Worm (Caenorhabditis elegans) whole organism, L4 larva: Measurements from ENCODE around the gene lgg-2.

Experiments
- F10B5.3 ChIP-seq: sonication (generic microtip); optimal IDR thresholded peaks from 2 replicates; lab custom pipeline; 2016; ENCODE audit warnings: mild to moderate bottlenecking, missing genetic modification characterization, missing compliant biosample characterization
- F44E2.7 ChIP-seq: fragments of 200-800 bp; sonication (Bioruptor generic); IDR thresholded peaks from 2 replicates; pipeline ENCODE4 v2.1.2; 2022; ENCODE audit warnings: missing genetic modification characterization, missing compliant biosample characterization
- F49E8.2 ChIP-seq: sonication (generic microtip); optimal IDR thresholded peaks from 2 replicates; lab custom pipeline; 2016; ENCODE audit warnings: missing compliant biosample characterization, mild to moderate bottlenecking, missing genetic modification characterization, borderline replicate concordance
- R02D3.7 ChIP-seq: fragments of 150-350 bp; sonication (generic microtip); optimal IDR thresholded peaks from 3 replicates; lab custom pipeline; 2014; ENCODE audit warnings: missing biosample characterization, missing genetic modification characterization
- T26A8.4 ChIP-seq: fragments of 200-800 bp; sonication (Bioruptor generic); IDR thresholded peaks from 2 replicates; pipeline ENCODE4 v1.3.6; 2022; ENCODE audit warnings: missing genetic modification characterization, missing compliant biosample characterization
- Y105C5A.15 ChIP-seq: fragments of 200-800 bp; sonication (Bioruptor generic); IDR thresholded peaks from 2 replicates; pipeline ENCODE4 v1.3.6; 2022; ENCODE audit warnings: missing genetic modification characterization, missing compliant biosample characterization
- Y75B8A.6 ChIP-seq: fragments of 200-800 bp; sonication (Bioruptor generic); IDR thresholded peaks from 2 replicates; pipeline ENCODE4 v1.3.6; 2022; ENCODE audit warnings: missing genetic modification reagents, missing genetic modification characterization, missing compliant biosample characterization
- ama-1 ChIP-seq: fragments of 150-350 bp; optimal IDR thresholded peaks from 2 replicates; lab custom pipeline; 2014; ENCODE audit warnings: inconsistent platforms, mixed read lengths
- arid-1 ChIP-seq: fragments of 200-800 bp; sonication (Bioruptor generic); conservative IDR thresholded peaks from 2 replicates; pipeline ENCODE4 v1.3.6; 2022; ENCODE audit warnings: missing genetic modification reagents, missing genetic modification characterization, missing compliant biosample characterization
- ceh-32 ChIP-seq: sonication (generic microtip); optimal IDR thresholded peaks from 2 replicates; lab custom pipeline; 2016; ENCODE audit warnings: mild to moderate bottlenecking, missing genetic modification characterization, missing compliant biosample characterization; ENCODE audit not compliant: poor library complexity
- ceh-44 ChIP-seq: fragments of 200-800 bp; sonication (Bioruptor generic); IDR thresholded peaks from 2 replicates; pipeline ENCODE4 v1.3.6; 2022; ENCODE audit warnings: missing genetic modification reagents, missing genetic modification characterization, missing compliant biosample characterization
- ceh-62 ChIP-seq: sonication (generic microtip); optimal IDR thresholded peaks from 2 replicates; lab custom pipeline; 2017; ENCODE audit warnings: missing biosample characterization, missing genetic modification characterization
- ceh-82 ChIP-seq: sonication (generic microtip); optimal IDR thresholded peaks from 2 replicates; lab custom pipeline; 2017; ENCODE audit warnings: missing biosample characterization, missing genetic modification characterization
- ces-1 ChIP-seq: fragments of 150-350 bp; sonication (generic microtip); optimal IDR thresholded peaks from 4 replicates; lab custom pipeline; 2014; ENCODE audit warnings: missing biosample characterization, missing genetic modification reagents, missing genetic modification characterization
- daf-12 ChIP-seq: fragments of 150-350 bp; optimal IDR thresholded peaks from 2 replicates; lab custom pipeline; 2014; ENCODE audit warnings: missing biosample characterization, missing genetic modification reagents, missing genetic modification characterization
- dmd-6 ChIP-seq: fragments of 200-800 bp; sonication (Bioruptor generic); IDR thresholded peaks from 2 replicates; pipeline ENCODE4 v1.3.6; 2022; ENCODE audit warnings: missing genetic modification reagents, missing genetic modification characterization, missing compliant biosample characterization
- dmd-8 ChIP-seq: fragments of 200-800 bp; sonication (Bioruptor generic); IDR thresholded peaks from 2 replicates; pipeline ENCODE4 v1.3.6; 2022; ENCODE audit warnings: missing genetic modification characterization, missing compliant biosample characterization
- dmd-9 ChIP-seq: fragments of 200-800 bp; sonication (Bioruptor generic); IDR thresholded peaks from 2 replicates; pipeline ENCODE4 v1.3.6; 2022; ENCODE audit warnings: missing genetic modification reagents, missing genetic modification characterization, missing compliant biosample characterization
- gei-8 ChIP-seq: fragments of 200-800 bp; sonication (Bioruptor generic); optimal IDR thresholded peaks from 2 replicates; lab custom pipeline; 2018; ENCODE audit warnings: mild to moderate bottlenecking, missing genetic modification characterization, missing compliant biosample characterization
- hif-1 ChIP-seq, 2 experiments: sonication (generic microtip); optimal IDR thresholded peaks; 2 replicates each; lab custom pipeline; 2016 to 2017; ENCODE audit warnings: missing compliant biosample characterization in 2 of 2, missing genetic modification characterization in 2 of 2, missing genetic modification reagents in 2 of 2, missing genotype in 2 of 2, mild to moderate bottlenecking in 1 of 2
- hlh-30 ChIP-seq: sonication (generic microtip); optimal IDR thresholded peaks from 2 replicates; lab custom pipeline; 2017; ENCODE audit warnings: antibody characterized with exemption, mild to moderate bottlenecking, missing genetic modification characterization, missing compliant biosample characterization; ENCODE audit not compliant: insufficient read depth
- jun-1 ChIP-seq: fragments of 150-350 bp; optimal IDR thresholded peaks from 2 replicates; lab custom pipeline; 2014; ENCODE audit warnings: missing biosample characterization, missing genetic modification reagents, missing genetic modification characterization
- lim-7 ChIP-seq: fragments of 200-800 bp; sonication (Bioruptor generic); IDR thresholded peaks from 2 replicates; pipeline ENCODE4 v1.3.6; 2022; ENCODE audit warnings: missing genetic modification characterization, missing compliant biosample characterization
- lin-1 ChIP-seq: fragments of 200-800 bp; sonication (Bioruptor generic); IDR thresholded peaks from 2 replicates; pipeline ENCODE4 v1.3.6; 2022; ENCODE audit warnings: missing genetic modification reagents, missing genetic modification characterization, missing compliant biosample characterization
- lin-13 ChIP-seq: fragments of 150-350 bp; optimal IDR thresholded peaks from 2 replicates; lab custom pipeline; 2014; ENCODE audit warnings: missing biosample characterization, missing genetic modification reagents, missing genetic modification characterization
- lin-29 ChIP-seq: fragments of 200-800 bp; sonication (Bioruptor generic); IDR thresholded peaks from 2 replicates; pipeline ENCODE4 v1.3.6; 2022; ENCODE audit warnings: missing genetic modification reagents, missing genetic modification characterization, missing compliant biosample characterization
- lir-3 ChIP-seq: sonication (generic microtip); optimal IDR thresholded peaks from 2 replicates; lab custom pipeline; 2016; ENCODE audit warnings: mild to moderate bottlenecking, missing genetic modification characterization, missing compliant biosample characterization
- lsy-2 ChIP-seq, 2 experiments: fragments of 150-350 bp in 1 of 2; sonication (generic microtip) in 1 of 2; optimal IDR thresholded peaks; 2 replicates each; lab custom pipeline; 2014 to 2017; ENCODE audit warnings: missing biosample characterization in 2 of 2, missing genetic modification characterization in 2 of 2
- madf-5 ChIP-seq, 2 experiments: fragments of 200-800 bp; sonication (Bioruptor generic); IDR thresholded peaks; 2 replicates each; pipeline ENCODE4 v1.3.6; 2022; ENCODE audit warnings: missing compliant biosample characterization in 2 of 2, missing genetic modification characterization in 2 of 2
- mdt-29 ChIP-seq: fragments of 200-800 bp; sonication (Bioruptor generic); IDR thresholded peaks from 2 replicates; pipeline ENCODE4 v1.3.6; 2022; ENCODE audit warnings: missing genetic modification reagents, missing genetic modification characterization, missing compliant biosample characterization
- mes-2 ChIP-seq: sonication (generic microtip); optimal IDR thresholded peaks from 2 replicates; lab custom pipeline; 2016; ENCODE audit warnings: missing genotype, mild to moderate bottlenecking, missing genetic modification characterization, missing compliant biosample characterization; ENCODE audit not compliant: poor library complexity, severe bottlenecking
- nhr-10 ChIP-seq: fragments of 150-350 bp; optimal IDR thresholded peaks from 2 replicates; lab custom pipeline; 2014; ENCODE audit warnings: missing biosample characterization, missing genetic modification characterization
- nhr-111 ChIP-seq: fragments of 200-800 bp; sonication (Bioruptor generic); optimal IDR thresholded peaks from 2 replicates; lab custom pipeline; 2018; ENCODE audit warnings: mild to moderate bottlenecking, missing genetic modification characterization, missing compliant biosample characterization
- nhr-25 ChIP-seq: sonication (generic microtip); optimal IDR thresholded peaks from 2 replicates; lab custom pipeline; 2017; ENCODE audit warnings: missing genetic modification characterization, mild to moderate bottlenecking, missing compliant biosample characterization, antibody characterized with exemption, moderate library complexity, borderline replicate concordance; ENCODE audit not compliant: insufficient read depth
- nhr-28 ChIP-seq: fragments of 150-350 bp; optimal IDR thresholded peaks from 2 replicates; lab custom pipeline; 2014; ENCODE audit warnings: missing biosample characterization, missing genetic modification characterization
- nhr-6 ChIP-seq: fragments of 150-350 bp; optimal IDR thresholded peaks from 2 replicates; lab custom pipeline; 2014; ENCODE audit warnings: missing biosample characterization, missing genetic modification characterization
- rbr-2 ChIP-seq: sonication (generic microtip); optimal IDR thresholded peaks from 2 replicates; lab custom pipeline; 2016; ENCODE audit warnings: missing genotype, missing genetic modification characterization, missing compliant biosample characterization
- saeg-2 ChIP-seq: fragments of 200-800 bp; sonication (Bioruptor generic); IDR thresholded peaks from 2 replicates; pipeline ENCODE4 v1.3.6; 2022; ENCODE audit warnings: missing genetic modification reagents, missing genetic modification characterization, missing compliant biosample characterization
- sdz-12 ChIP-seq: fragments of 200-800 bp; sonication (Bioruptor generic); optimal IDR thresholded peaks from 2 replicates; lab custom pipeline; 2018; ENCODE audit warnings: mild to moderate bottlenecking, missing genetic modification characterization, missing compliant biosample characterization
- skn-1 ChIP-seq: fragments of 150-350 bp; optimal IDR thresholded peaks from 2 replicates; lab custom pipeline; 2014; ENCODE audit warnings: missing biosample characterization, missing genetic modification characterization
- tag-97 ChIP-seq: fragments of 200-800 bp; sonication (Bioruptor generic); IDR thresholded peaks from 2 replicates; pipeline ENCODE4 v1.3.6; 2022; ENCODE audit warnings: missing genetic modification characterization, missing compliant biosample characterization
- unc-39 ChIP-seq: sonication (generic microtip); optimal IDR thresholded peaks from 2 replicates; lab custom pipeline; 2017; ENCODE audit warnings: missing biosample characterization, missing genetic modification characterization
- unc-62 ChIP-seq, 3 experiments: fragments of 150-350 bp in 1 of 3; sonication (generic microtip); optimal IDR thresholded peaks in 2 of 3; peaks in 1 of 3; 1 replicate in 1 of 3; 2 replicates in 2 of 3; lab custom pipeline; 2014 to 2017; ENCODE audit warnings: missing biosample characterization in 3 of 3, missing genetic modification characterization in 3 of 3, missing genetic modification reagents in 3 of 3, missing genotype in 1 of 3
- zag-1 ChIP-seq: fragments of 150-350 bp; optimal IDR thresholded peaks from 2 replicates; lab custom pipeline; 2014; ENCODE audit warnings: missing biosample characterization, missing genetic modification characterization
- zip-11 ChIP-seq: fragments of 200-800 bp; sonication (Bioruptor generic); IDR thresholded peaks from 2 replicates; pipeline ENCODE4 v1.3.6; 2022; ENCODE audit warnings: missing genetic modification characterization, missing compliant biosample characterization
- ztf-7 ChIP-seq: fragments of 150-350 bp; optimal IDR thresholded peaks from 2 replicates; lab custom pipeline; 2014; ENCODE audit warnings: missing biosample characterization, missing genetic modification characterization

The lgg-2 gene

ce11 chrIV:10933777-10934546, 1.7 kb downstream of the lgg-2 start (continued):
- TF ChIP-seq sdz-12 (GFP tag; lab: Kevin White, UChicago) = peak; percentile 78
- TF ChIP-seq nhr-111 (GFP tag; lab: Kevin White, UChicago) = peak; percentile 6
- peak; percentile 51 for TF ChIP-seq mdt-29 (GFP tag; lab: Robert Waterston, UW)
- peak; percentile 25 for TF ChIP-seq mes-2
- TF ChIP-seq nhr-6 (tag; lab: Kevin White, UChicago) = no peak
- TF ChIP-seq ztf-7 (tag; lab: Kevin White, UChicago) = no peak
- peak; percentile 32 for TF ChIP-seq F10B5.3 (tag; lab: Kevin White, UChicago)
- TF ChIP-seq ama-1 (lab: Kevin White, UChicago) = peak; percentile 65
- no peak for TF ChIP-seq lin-13 (GFP tag; lab: Kevin White, UChicago)
- TF ChIP-seq nhr-28 = no peak
- TF ChIP-seq lir-3 (tag; lab: Kevin White, UChicago) = no peak
- TF ChIP-seq ceh-44 (GFP tag; lab: Robert Waterston, UW) = no peak
- peak; percentile 2 to 66 for TF ChIP-seq lsy-2 (tag; optimal IDR thresholded peaks at IDR 0.05; lab: Kevin White, UChicago)
- TF ChIP-seq ceh-32 = no peak
- peak; percentile 7; the same call in 1 of the 2 replicates for TF ChIP-seq lin-1 (GFP tag; lab: Robert Waterston, UW)
- TF ChIP-seq lin-29 = no peak
- peak; percentile 35 for TF ChIP-seq hlh-30
- peak; percentile 75 for TF ChIP-seq T26A8.4 (GFP tag; lab: Robert Waterston, UW)
- peak; percentile 44; the same call in 1 of the 2 replicates for TF ChIP-seq arid-1 (GFP tag; lab: Robert Waterston, UW)
- peak in 1 of 2 experiments; percentile 65 for TF ChIP-seq unc-62 (GFP tag; optimal IDR thresholded peaks at IDR 0.05 in 1 of 2; lab: Kevin White, UChicago)
- no peak for TF ChIP-seq unc-62 (tag; optimal IDR thresholded peaks at IDR 0.05; lab: Kevin White, UChicago)
- TF ChIP-seq nhr-10 (tag; lab: Kevin White, UChicago) = no peak
- TF ChIP-seq lim-7 (GFP tag; lab: Robert Waterston, UW) = peak; percentile 14; the same call in 1 of the 2 replicates
- no peak for TF ChIP-seq ceh-62 (tag; lab: Kevin White, UChicago)
- TF ChIP-seq gei-8 (GFP tag; lab: Kevin White, UChicago) = peak; percentile 40

DNA sequence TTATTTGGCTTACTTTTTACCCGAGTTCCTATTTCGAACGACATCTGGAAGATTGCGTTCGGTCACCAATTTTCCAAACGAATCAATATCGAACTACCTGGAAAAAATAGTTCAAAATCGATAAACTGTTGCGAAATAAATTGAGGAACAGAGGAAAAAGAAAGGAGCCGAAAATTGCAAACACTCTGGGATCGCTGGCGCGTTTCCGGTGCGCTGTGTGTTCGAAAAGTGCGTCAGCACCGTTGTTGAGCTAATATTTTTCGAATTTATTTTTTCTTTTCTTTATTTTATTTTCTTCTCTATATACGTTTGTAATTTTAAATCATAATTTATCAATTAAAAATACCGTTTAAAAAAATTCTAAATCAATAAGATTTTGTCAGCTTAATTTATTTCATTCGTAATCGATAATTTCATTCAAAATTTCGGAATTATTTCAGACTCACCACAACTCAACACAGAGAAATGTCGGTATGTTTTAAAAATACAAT, 2.6 kb downstream of the lgg-2 start, which contains the start of the genes dnc-1 and lsm-7:
TSS of gene dnc-1 (minus strand) at position 142 of the 491 bp plus-strand sequence.
TSS of gene lsm-7 (plus strand) at position 441 of the 491 bp plus-strand sequence.
- TF ChIP-seq arid-1 (GFP tag; lab: Robert Waterston, UW) (no peak; the same call in 1 of the 2 replicates), nhr-10 (tag; lab: Kevin White, UChicago) (no peak), nhr-28 (peak; percentile 59), zag-1 (no peak), hif-1 (tag; optimal IDR thresholded peaks at IDR 0.05; lab: Kevin White, UChicago) (peak in 1 of 2 experiments; percentile 66), tag-97 (GFP tag; lab: Robert Waterston, UW) (no peak), Y75B8A.6 (no peak), dmd-8 (GFP tag; lab: Robert Waterston, UW) (peak; percentile 16; the same call in 1 of the 2 replicates), Y105C5A.15 (GFP tag; lab: Robert Waterston, UW) (no peak), jun-1 (tag; lab: Kevin White, UChicago) (no peak), saeg-2 (GFP tag; lab: Robert Waterston, UW) (no peak), skn-1 (tag; lab: Kevin White, UChicago) (no peak), F44E2.7 (GFP tag; lab: Robert Waterston, UW) (no peak), dmd-9 (GFP tag; lab: Robert Waterston, UW) (no peak), ceh-44 (GFP tag; lab: Robert Waterston, UW) (peak; percentile 79), lin-1 (GFP tag; lab: Robert Waterston, UW) (peak; percentile 45; the same call in 1 of the 2 replicates), nhr-25 (peak; percentile 2), ceh-82 (tag; lab: Kevin White, UChicago) (no peak), F10B5.3 (tag; lab: Kevin White, UChicago) (no peak), zip-11 (no peak), dmd-6 (GFP tag; lab: Robert Waterston, UW) (peak; percentile 71), madf-5 (GFP tag; IDR thresholded peaks at IDR 0.05; lab: Robert Waterston, UW) (no peak), F49E8.2 (tag; lab: Kevin White, UChicago) (no peak), unc-39 (tag; lab: Kevin White, UChicago) (no peak), R02D3.7 (tag; lab: Kevin White, UChicago) (no peak), ama-1 (lab: Kevin White, UChicago) (peak; percentile 8), lim-7 (GFP tag; lab: Robert Waterston, UW) (no peak), rbr-2 (no peak), daf-12 (tag; lab: Kevin White, UChicago) (no peak), ces-1 (GFP tag; lab: Kevin White, UChicago) (no peak), nhr-111 (GFP tag; lab: Kevin White, UChicago) (no peak)
